Fruit fly (Drosophila melanogaster): ENCODE measurements around the gene IFT57.

The IFT57 gene

dm6 chr2L:3575679-3576442 is 45.3 kb downstream of the IFT57 start, which contains the start of gene CG43815 (continued):
- TF ChIP-seq CG3281 (GFP tag; optimal IDR thresholded peaks at IDR 0.05) (no peak), CG12391 (tag; optimal IDR thresholded peaks at IDR 0.05) (peak; percentile 17), HmgZ (tag; optimal IDR thresholded peaks at IDR 0.05) (no peak), CG12071 (GFP tag; optimal IDR thresholded peaks at IDR 0.05) (peak; percentile 7), CG13624 (GFP tag; optimal IDR thresholded peaks at IDR 0.05) (no peak), CG31365 (tag; optimal IDR thresholded peaks at IDR 0.05) (no peak), odd (GFP tag; optimal IDR thresholded peaks at IDR 0.05) (peak; percentile 3), Gug (GFP tag; IDR thresholded peaks at IDR 0.05) (no peak), CG6272 (GFP tag; IDR thresholded peaks at IDR 0.05) (no peak), nerfin-2 (GFP tag; IDR thresholded peaks at IDR 0.05; ENCODE audit: partially characterized antibody) (no peak), CG14667 (GFP tag; IDR thresholded peaks at IDR 0.05) (no peak), CG8089 (GFP tag; optimal IDR thresholded peaks at IDR 0.05) (no peak), CG12219 (GFP tag; optimal IDR thresholded peaks at IDR 0.05) (no peak), lola (GFP tag; optimal IDR thresholded peaks at IDR 0.05) (peak in 1 of 3 experiments; percentile 36), bigmax (GFP tag; optimal IDR thresholded peaks at IDR 0.05) (no peak), Dbx (GFP tag; IDR thresholded peaks at IDR 0.05) (no peak), Chrac-16 (GFP tag; optimal IDR thresholded peaks at IDR 0.05) (no peak), gro (GFP tag; optimal IDR thresholded peaks at IDR 0.05) (no peak), Ets65A (GFP tag) (peak; percentile 20), ATbp (GFP tag; optimal IDR thresholded peaks at IDR 0.05) (peak; percentile 51), Atf6 (GFP tag; IDR thresholded peaks at IDR 0.05) (no peak), grau (tag; optimal IDR thresholded peaks at IDR 0.05) (peak; percentile 12), caup (GFP tag; optimal IDR thresholded peaks at IDR 0.05; ENCODE audit: severe bottlenecking) (no peak), Ravus (GFP tag; IDR thresholded peaks at IDR 0.05) (no peak), Adf1 (GFP tag; IDR thresholded peaks at IDR 0.05) (no peak), fu2 (GFP tag; optimal IDR thresholded peaks at IDR 0.05) (no peak), Dip3 (GFP tag; optimal IDR thresholded peaks at IDR 0.05) (no peak), D (optimal IDR thresholded peaks at IDR 0.05) (no peak), D (GFP tag; optimal IDR thresholded peaks at IDR 0.05) (no peak), CG1529 (GFP tag; optimal IDR thresholded peaks at IDR 0.05) (no peak), bsh (GFP tag; optimal IDR thresholded peaks at IDR 0.05) (peak in 1 of 2 experiments; percentile 25), Nf-YC (tag; optimal IDR thresholded peaks at IDR 0.05) (no peak), sima (GFP tag; optimal IDR thresholded peaks at IDR 0.05) (no peak), CG5245 (GFP tag; optimal IDR thresholded peaks at IDR 0.05) (no peak), corto (GFP tag; optimal IDR thresholded peaks at IDR 0.05) (no peak), CG18599 (GFP tag; optimal IDR thresholded peaks at IDR 0.05) (peak; percentile 3), abd-A (tag; optimal IDR thresholded peaks at IDR 0.05) (no peak), Ptx1 (GFP tag; IDR thresholded peaks at IDR 0.05) (0 out of 2 replicates have a peak, but pooled peaks have one; percentile 14), CG18476 (GFP tag; optimal IDR thresholded peaks at IDR 0.05) (no peak), pnt (GFP tag; optimal IDR thresholded peaks at IDR 0.05) (no peak), CG14710 (tag; optimal IDR thresholded peaks at IDR 0.05) (peak; percentile 36), zf30C (GFP tag; optimal IDR thresholded peaks at IDR 0.05) (no peak), CG7556 (GFP tag; optimal IDR thresholded peaks at IDR 0.05) (no peak), dan (GFP tag; IDR thresholded peaks at IDR 0.05) (no peak), CG12236 (GFP tag; optimal IDR thresholded peaks at IDR 0.05) (no peak), cas (GFP tag; IDR thresholded peaks at IDR 0.05) (no peak), CG6813 (GFP tag; optimal IDR thresholded peaks at IDR 0.05) (peak; percentile 18), CG2129 (GFP tag; IDR thresholded peaks at IDR 0.05; ENCODE audit: partially characterized antibody) (no peak), CG4730 (GFP tag; IDR thresholded peaks at IDR 0.05) (no peak), CG2120 (GFP tag; optimal IDR thresholded peaks at IDR 0.05) (no peak)
